Worm (Caenorhabditis elegans): ENCODE measurements around the gene C24D10.49.

DNA sequence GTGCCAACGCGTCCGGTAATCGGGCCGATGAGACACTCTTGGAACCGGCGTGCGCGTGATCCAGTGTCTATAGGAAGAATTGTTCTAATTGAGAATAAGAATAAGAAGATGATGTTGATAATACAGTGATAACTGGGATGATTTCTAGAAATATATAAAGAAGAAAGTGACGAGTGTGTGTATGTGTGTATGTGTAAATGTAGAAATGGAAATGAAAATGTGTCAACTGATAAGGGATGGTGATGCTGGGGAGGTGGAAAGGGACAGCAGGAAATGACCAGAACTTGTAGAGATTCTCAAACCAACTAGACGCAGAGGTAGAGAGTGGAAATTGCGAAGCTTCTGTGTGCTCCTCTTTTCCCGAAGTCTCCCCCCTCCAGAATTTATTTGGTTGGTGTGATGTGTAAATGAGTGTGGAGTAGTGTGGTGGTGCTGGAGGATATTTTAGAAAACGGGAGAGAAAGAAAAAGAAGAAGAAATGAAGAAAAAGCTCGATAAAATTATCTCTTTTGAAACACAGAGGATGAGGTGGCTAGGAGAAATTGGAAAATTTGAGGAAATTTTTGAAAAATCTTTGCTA, 23.2 kb downstream of the C24D10.49 start:
- TF ChIP-seq F23B12.7 (tag; optimal IDR thresholded peaks at IDR 0.05; ENCODE audit: insufficient read depth) (no peak), ztf-18 (tag; optimal IDR thresholded peaks at IDR 0.05) (no peak)
